Fruit fly (Drosophila melanogaster) whole organism, pupa: ENCODE data around the gene Cyp4ae1.

Source experiments
- CG10348 ChIP-seq: fragments of 200-800 bp; sonication (Bioruptor generic); IDR thresholded peaks from 2 replicates; pipeline ENCODE4 v1.3.6; 2022; ENCODE audit warnings: missing biosample characterization, missing genetic modification characterization
- CG12605 ChIP-seq: fragments of 200-800 bp; sonication (Bioruptor generic); IDR thresholded peaks from 2 replicates; pipeline ENCODE4 v1.3.6; 2022; ENCODE audit warnings: missing biosample characterization, missing genetic modification characterization
- CG13204 ChIP-seq: fragments of 200-800 bp; sonication (Bioruptor generic); optimal IDR thresholded peaks from 2 replicates; lab custom pipeline; 2018; ENCODE audit warnings: missing biosample characterization, mild to moderate bottlenecking, missing genetic modification characterization, moderate library complexity
- CG14655 ChIP-seq: fragments of 200-800 bp; sonication (Bioruptor generic); optimal IDR thresholded peaks from 3 replicates; lab custom pipeline; 2017; ENCODE audit warnings: mild to moderate bottlenecking, missing biosample characterization, missing genetic modification reagents, missing genetic modification characterization
- CG15710 ChIP-seq: fragments of 200-800 bp; sonication (Bioruptor generic); optimal IDR thresholded peaks from 2 replicates; lab custom pipeline; 2018; ENCODE audit warnings: missing biosample characterization, mild to moderate bottlenecking, missing genetic modification characterization, moderate library complexity
- CG17806 ChIP-seq: fragments of 200-800 bp; sonication (Bioruptor generic); optimal IDR thresholded peaks from 2 replicates; lab custom pipeline; 2018; ENCODE audit warnings: missing biosample characterization, mild to moderate bottlenecking, missing genetic modification characterization, moderate library complexity
- CG32121 ChIP-seq: fragments of 200-800 bp; sonication (Bioruptor generic); IDR thresholded peaks from 2 replicates; pipeline ENCODE4 v1.3.6; 2022; ENCODE audit warnings: missing biosample characterization, missing genetic modification characterization
- CG34367 ChIP-seq: fragments of 200-800 bp; sonication (Bioruptor generic); optimal IDR thresholded peaks from 2 replicates; lab custom pipeline; 2018; ENCODE audit warnings: missing biosample characterization, mild to moderate bottlenecking, missing genetic modification characterization
- CG4496 ChIP-seq: fragments of 200-800 bp; sonication (Bioruptor generic); IDR thresholded peaks from 3 replicates; pipeline ENCODE4 v1.3.6; 2022; ENCODE audit warnings: missing biosample characterization, missing genetic modification characterization
- CG8159 ChIP-seq: fragments of 200-800 bp; sonication (Bioruptor generic); optimal IDR thresholded peaks from 3 replicates; lab custom pipeline; 2018; ENCODE audit warnings: missing biosample characterization, mild to moderate bottlenecking, missing genetic modification characterization, moderate library complexity
- CG8301 ChIP-seq: fragments of 200-800 bp; sonication (Bioruptor generic); optimal IDR thresholded peaks from 2 replicates; lab custom pipeline; 2018; ENCODE audit warnings: missing biosample characterization, mild to moderate bottlenecking, missing genetic modification characterization
- CG9948 ChIP-seq: fragments of 200-800 bp; sonication (Bioruptor generic); optimal IDR thresholded peaks from 2 replicates; lab custom pipeline; 2018; ENCODE audit warnings: missing biosample characterization, mild to moderate bottlenecking, missing genetic modification characterization, moderate library complexity
- D1 ChIP-seq: fragments of 200-800 bp; sonication (Bioruptor generic); optimal IDR thresholded peaks from 2 replicates; lab custom pipeline; 2018; ENCODE audit warnings: missing biosample characterization, mild to moderate bottlenecking, missing genetic modification characterization, moderate library complexity
- EcR ChIP-seq: fragments of 200-800 bp; sonication (Bioruptor generic); optimal IDR thresholded peaks from 3 replicates; lab custom pipeline; 2019; ENCODE audit warnings: missing biosample characterization, missing genetic modification characterization, mild to moderate bottlenecking, moderate library complexity, missing genetic modification reagents
- Ets98B ChIP-seq: fragments of 200-800 bp; sonication (Bioruptor generic); IDR thresholded peaks from 2 replicates; pipeline ENCODE4 v1.3.6; 2022; ENCODE audit warnings: missing biosample characterization, missing genetic modification characterization
- Pif1A ChIP-seq: fragments of 200-800 bp; sonication (Bioruptor generic); optimal IDR thresholded peaks from 3 replicates; lab custom pipeline; 2016; ENCODE audit warnings: missing biosample characterization, missing genetic modification characterization
- Pif1B ChIP-seq: fragments of 200-800 bp; sonication (Bioruptor generic); optimal IDR thresholded peaks from 3 replicates; lab custom pipeline; 2016; ENCODE audit warnings: missing biosample characterization, missing genetic modification characterization
- Snoo ChIP-seq: fragments of 200-800 bp; sonication (Bioruptor generic); optimal IDR thresholded peaks from 3 replicates; lab custom pipeline; 2017; ENCODE audit warnings: missing biosample characterization, mild to moderate bottlenecking, missing genetic modification characterization, inconsistent platforms
- fd96Ca ChIP-seq: fragments of 200-800 bp; sonication (Bioruptor generic); IDR thresholded peaks from 3 replicates; pipeline ENCODE4 v1.3.6; 2022; ENCODE audit warnings: missing biosample characterization, missing genetic modification characterization
- gl ChIP-seq: fragments of 200-800 bp; sonication (Bioruptor generic); optimal IDR thresholded peaks from 2 replicates; lab custom pipeline; 2018; ENCODE audit warnings: missing biosample characterization, mild to moderate bottlenecking, missing genetic modification characterization
- rn ChIP-seq: fragments of 200-800 bp; sonication (Bioruptor generic); IDR thresholded peaks from 2 replicates; pipeline ENCODE4 v1.3.6; 2022; ENCODE audit warnings: missing biosample characterization, missing genetic modification characterization

The Cyp4ae1 gene

dm6 chrX:2145690-2146470 is 32.9 kb upstream of the Cyp4ae1 start:
- TF ChIP-seq CG9948 (tag; lab: Kevin White, UChicago): peak; percentile 41
- peak; percentile 46 for TF ChIP-seq CG17806
- peak; percentile 23; the same call in 1 of the 3 replicates for TF ChIP-seq CG4496 (GFP tag; lab: Robert Waterston, UW)
- peak; percentile 52 for TF ChIP-seq CG15710 (tag; lab: Kevin White, UChicago)
- TF ChIP-seq D1 (tag; lab: Kevin White, UChicago): no peak
- TF ChIP-seq CG32121 (GFP tag; lab: Robert Waterston, UW): peak; percentile 52
- no peak for TF ChIP-seq CG10348 (GFP tag; lab: Robert Waterston, UW)
- TF ChIP-seq CG8301: peak; percentile 31
- TF ChIP-seq Ets98B (GFP tag; lab: Robert Waterston, UW): no peak; the same call in 1 of the 2 replicates
- TF ChIP-seq CG8159: peak; percentile 52
- TF ChIP-seq Pif1A (GFP tag; lab: Kevin White, UChicago): peak; percentile 54
- peak; percentile 8 for TF ChIP-seq EcR (GFP tag; lab: Kevin White, UChicago)
- no peak for TF ChIP-seq Pif1B
- TF ChIP-seq CG34367: peak; percentile 39
- no peak for TF ChIP-seq rn (GFP tag; lab: Robert Waterston, UW)
- no peak for TF ChIP-seq CG13204 (GFP tag; lab: Kevin White, UChicago)
- peak; percentile 25 for TF ChIP-seq Snoo
- TF ChIP-seq CG12605 (GFP tag; lab: Robert Waterston, UW): no peak
- peak; percentile 71; the same call in 2 of the 3 replicates for TF ChIP-seq fd96Ca
- no peak for TF ChIP-seq gl (tag; lab: Kevin White, UChicago)
- peak; percentile 60 for TF ChIP-seq CG14655 (GFP tag; lab: Kevin White, UChicago)

dm6 chrX:2146574-2146973 is 32.2 kb upstream of the Cyp4ae1 start:
- TF ChIP-seq CG13204 (GFP tag; lab: Kevin White, UChicago) (no peak), Pif1B (no peak), EcR (GFP tag; lab: Kevin White, UChicago) (peak; percentile 17), CG8159 (no peak), CG4496 (GFP tag; lab: Robert Waterston, UW) (peak; percentile 47; the same call in 2 of the 3 replicates), CG12605 (GFP tag; lab: Robert Waterston, UW) (peak; percentile 34; the same call in 1 of the 2 replicates), CG8301 (peak; percentile 31), rn (GFP tag; lab: Robert Waterston, UW) (no peak), CG17806 (no peak), Pif1A (GFP tag; lab: Kevin White, UChicago) (no peak), Snoo (no peak), CG32121 (GFP tag; lab: Robert Waterston, UW) (no peak), fd96Ca (peak; percentile 42; the same call in 1 of the 3 replicates), gl (tag; lab: Kevin White, UChicago) (no peak), CG15710 (tag; lab: Kevin White, UChicago) (no peak)
- TF ChIP-seq, all 21 proteins: peak for 5

- TF ChIP-seq Pif1A (GFP tag; lab: Kevin White, UChicago) (no peak), CG12605 (GFP tag; lab: Robert Waterston, UW) (no peak), CG15710 (tag; lab: Kevin White, UChicago) (no peak), Pif1B (no peak), D1 (tag; lab: Kevin White, UChicago) (no peak), CG9948 (tag; lab: Kevin White, UChicago) (no peak), CG13204 (GFP tag; lab: Kevin White, UChicago) (no peak), Snoo (no peak), rn (GFP tag; lab: Robert Waterston, UW) (no peak), EcR (GFP tag; lab: Kevin White, UChicago) (no peak), CG34367 (no peak), CG32121 (GFP tag; lab: Robert Waterston, UW) (no peak), CG4496 (GFP tag; lab: Robert Waterston, UW) (no peak), gl (tag; lab: Kevin White, UChicago) (no peak), fd96Ca (no peak), CG14655 (GFP tag; lab: Kevin White, UChicago) (no peak), CG10348 (GFP tag; lab: Robert Waterston, UW) (no peak), CG8159 (no peak), CG8301 (no peak)
- TF ChIP-seq, all 21 proteins: peak for 0
Observed at dm6 chrX:2147475-2147874, 31.3 kb upstream of the Cyp4ae1 start.

- TF ChIP-seq CG17806 (no peak), D1 (tag; lab: Kevin White, UChicago) (no peak), EcR (GFP tag; lab: Kevin White, UChicago) (peak; percentile 92), CG4496 (GFP tag; lab: Robert Waterston, UW) (no peak), CG32121 (GFP tag; lab: Robert Waterston, UW) (no peak), rn (GFP tag; lab: Robert Waterston, UW) (no peak)
Observed at dm6 chrX:2148671-2149070, 30.1 kb upstream of the Cyp4ae1 start.

dm6 chrX:2149478-2149877 is 29.3 kb upstream of the Cyp4ae1 start, which contains the start of gene bcn92:
bcn92 (minus strand) TSS chrX:2149647.
- TF ChIP-seq CG15710 (tag; lab: Kevin White, UChicago) (peak; percentile 15), D1 (tag; lab: Kevin White, UChicago) (no peak), Ets98B (GFP tag; lab: Robert Waterston, UW) (0 out of 2 replicates have a peak, but pooled peaks have one; percentile 21), rn (GFP tag; lab: Robert Waterston, UW) (no peak), CG4496 (GFP tag; lab: Robert Waterston, UW) (peak; percentile 57; the same call in 2 of the 3 replicates), CG32121 (GFP tag; lab: Robert Waterston, UW) (0 out of 2 replicates have a peak, but pooled peaks have one; percentile 11)
